Worm (Caenorhabditis elegans) whole organism, L4 larva: Measurements from ENCODE around the gene hda-6.

Source experiments
- D1046.2 ChIP-seq: fragments of 200-800 bp; sonication (Bioruptor generic); IDR thresholded peaks from 2 replicates; pipeline ENCODE4 v1.3.6; 2022; ENCODE audit warnings: missing genetic modification characterization, missing compliant biosample characterization
- F44E2.7 ChIP-seq: fragments of 200-800 bp; sonication (Bioruptor generic); IDR thresholded peaks from 2 replicates; pipeline ENCODE4 v2.1.2; 2022; ENCODE audit warnings: missing genetic modification characterization, missing compliant biosample characterization
- T20F7.1 ChIP-seq: fragments of 200-800 bp; sonication (Bioruptor generic); optimal IDR thresholded peaks from 2 replicates; lab custom pipeline; 2018; ENCODE audit warnings: mild to moderate bottlenecking, missing genetic modification characterization, missing compliant biosample characterization
- Y105C5A.15 ChIP-seq: fragments of 200-800 bp; sonication (Bioruptor generic); IDR thresholded peaks from 2 replicates; pipeline ENCODE4 v1.3.6; 2022; ENCODE audit warnings: missing genetic modification characterization, missing compliant biosample characterization
- Y5F2A.4 ChIP-seq: fragments of 200-800 bp; sonication (Bioruptor generic); optimal IDR thresholded peaks from 2 replicates; lab custom pipeline; 2018; ENCODE audit warnings: mild to moderate bottlenecking, missing genetic modification characterization, missing compliant biosample characterization
- ZK546.5 ChIP-seq, 2 experiments: sonication (generic microtip); optimal IDR thresholded peaks; 2 replicates each; lab custom pipeline; 2017; ENCODE audit warnings: missing biosample characterization in 2 of 2, missing genetic modification characterization in 2 of 2
- aha-1 ChIP-seq: fragments of 150-350 bp; peaks from one replicate; lab custom pipeline; 2014; ENCODE audit warnings: missing biosample characterization, missing genetic modification characterization
- ceh-20 ChIP-seq: fragments of 200-800 bp; sonication (Bioruptor generic); IDR thresholded peaks from 2 replicates; pipeline ENCODE4 v1.3.6; 2022; ENCODE audit warnings: missing genetic modification reagents, missing genetic modification characterization, missing compliant biosample characterization
- ceh-44 ChIP-seq: fragments of 200-800 bp; sonication (Bioruptor generic); IDR thresholded peaks from 2 replicates; pipeline ENCODE4 v1.3.6; 2022; ENCODE audit warnings: missing genetic modification reagents, missing genetic modification characterization, missing compliant biosample characterization
- ceh-62 ChIP-seq: sonication (generic microtip); optimal IDR thresholded peaks from 2 replicates; lab custom pipeline; 2017; ENCODE audit warnings: missing biosample characterization, missing genetic modification characterization
- ces-1 ChIP-seq: fragments of 150-350 bp; sonication (generic microtip); optimal IDR thresholded peaks from 4 replicates; lab custom pipeline; 2014; ENCODE audit warnings: missing biosample characterization, missing genetic modification reagents, missing genetic modification characterization
- daf-16 ChIP-seq, 3 experiments: sonication (generic microtip); optimal IDR thresholded peaks; 2 replicates each; lab custom pipeline; 2016 to 2017; ENCODE audit warnings: missing genetic modification characterization in 3 of 3, missing genetic modification reagents in 3 of 3, mild to moderate bottlenecking in 2 of 3, missing compliant biosample characterization in 2 of 3, missing biosample characterization in 1 of 3, moderate library complexity in 1 of 3
- daf-19 ChIP-seq: fragments of 200-800 bp; sonication (Bioruptor generic); conservative IDR thresholded peaks from 2 replicates; pipeline ENCODE4 v1.3.6; 2022; ENCODE audit warnings: missing genetic modification characterization, missing compliant biosample characterization
- duxl-1 ChIP-seq: sonication (generic microtip); optimal IDR thresholded peaks from 2 replicates; lab custom pipeline; 2016; ENCODE audit warnings: mild to moderate bottlenecking, missing genetic modification characterization, moderate library complexity, missing compliant biosample characterization; ENCODE audit not compliant: poor library complexity
- egl-27 ChIP-seq: sonication (generic microtip); optimal IDR thresholded peaks from 3 replicates; lab custom pipeline; 2017; ENCODE audit warnings: missing biosample characterization, missing genetic modification reagents, missing genetic modification characterization
- hlh-30 ChIP-seq: sonication (generic microtip); optimal IDR thresholded peaks from 2 replicates; lab custom pipeline; 2017; ENCODE audit warnings: antibody characterized with exemption, mild to moderate bottlenecking, missing genetic modification characterization, missing compliant biosample characterization; ENCODE audit not compliant: insufficient read depth
- lin-1 ChIP-seq: fragments of 200-800 bp; sonication (Bioruptor generic); IDR thresholded peaks from 2 replicates; pipeline ENCODE4 v1.3.6; 2022; ENCODE audit warnings: missing genetic modification reagents, missing genetic modification characterization, missing compliant biosample characterization
- lin-15B ChIP-seq: fragments of 150-350 bp; sonication (generic microtip); optimal IDR thresholded peaks from 3 replicates; lab custom pipeline; 2014; ENCODE audit warnings: missing biosample characterization, missing genetic modification characterization
- lin-29 ChIP-seq: fragments of 200-800 bp; sonication (Bioruptor generic); IDR thresholded peaks from 2 replicates; pipeline ENCODE4 v1.3.6; 2022; ENCODE audit warnings: missing genetic modification reagents, missing genetic modification characterization, missing compliant biosample characterization
- lsy-2 ChIP-seq, 2 experiments: fragments of 150-350 bp in 1 of 2; sonication (generic microtip) in 1 of 2; optimal IDR thresholded peaks; 2 replicates each; lab custom pipeline; 2014 to 2017; ENCODE audit warnings: missing biosample characterization in 2 of 2, missing genetic modification characterization in 2 of 2
- madf-5 ChIP-seq, 2 experiments: fragments of 200-800 bp; sonication (Bioruptor generic); IDR thresholded peaks; 2 replicates each; pipeline ENCODE4 v1.3.6; 2022; ENCODE audit warnings: missing compliant biosample characterization in 2 of 2, missing genetic modification characterization in 2 of 2
- mdl-1 ChIP-seq, 2 experiments: fragments of 150-350 bp in 1 of 2; sonication (generic microtip) in 1 of 2; optimal IDR thresholded peaks; 2 replicates each; lab custom pipeline; 2014 to 2017; ENCODE audit warnings: missing biosample characterization in 2 of 2, missing genetic modification characterization in 2 of 2
- mep-1 ChIP-seq: fragments of 150-350 bp; sonication (generic microtip); optimal IDR thresholded peaks from 3 replicates; lab custom pipeline; 2014; ENCODE audit warnings: missing biosample characterization, missing genetic modification characterization
- mes-2 ChIP-seq: sonication (generic microtip); optimal IDR thresholded peaks from 2 replicates; lab custom pipeline; 2016; ENCODE audit warnings: missing genotype, mild to moderate bottlenecking, missing genetic modification characterization, missing compliant biosample characterization; ENCODE audit not compliant: poor library complexity, severe bottlenecking
- nhr-10 ChIP-seq: fragments of 150-350 bp; optimal IDR thresholded peaks from 2 replicates; lab custom pipeline; 2014; ENCODE audit warnings: missing biosample characterization, missing genetic modification characterization
- nhr-111 ChIP-seq: fragments of 200-800 bp; sonication (Bioruptor generic); optimal IDR thresholded peaks from 2 replicates; lab custom pipeline; 2018; ENCODE audit warnings: mild to moderate bottlenecking, missing genetic modification characterization, missing compliant biosample characterization
- nhr-28 ChIP-seq: fragments of 150-350 bp; optimal IDR thresholded peaks from 2 replicates; lab custom pipeline; 2014; ENCODE audit warnings: missing biosample characterization, missing genetic modification characterization
- nhr-77 ChIP-seq: fragments of 150-350 bp; optimal IDR thresholded peaks from 2 replicates; lab custom pipeline; 2014; ENCODE audit warnings: missing biosample characterization, missing genetic modification characterization
- pha-4 ChIP-seq, 2 experiments: fragments of 150-350 bp in 1 of 2; fragments of 200-800 bp in 1 of 2; sonication (Bioruptor generic) in 1 of 2; IDR thresholded peaks in 1 of 2; optimal IDR thresholded peaks in 1 of 2; 2 replicates each; pipeline versions ENCODE4 v1.3.6 to Lab custom; 2014 to 2022; ENCODE audit warnings: missing genetic modification characterization in 2 of 2, missing genetic modification reagents in 2 of 2, missing biosample characterization in 1 of 2, missing compliant biosample characterization in 1 of 2
- pqm-1 ChIP-seq: sonication (generic microtip); optimal IDR thresholded peaks from 2 replicates; lab custom pipeline; 2017; ENCODE audit warnings: missing biosample characterization, missing genetic modification characterization
- saeg-2 ChIP-seq: fragments of 200-800 bp; sonication (Bioruptor generic); IDR thresholded peaks from 2 replicates; pipeline ENCODE4 v1.3.6; 2022; ENCODE audit warnings: missing genetic modification reagents, missing genetic modification characterization, missing compliant biosample characterization
- sdz-12 ChIP-seq: fragments of 200-800 bp; sonication (Bioruptor generic); optimal IDR thresholded peaks from 2 replicates; lab custom pipeline; 2018; ENCODE audit warnings: mild to moderate bottlenecking, missing genetic modification characterization, missing compliant biosample characterization
- set-16 ChIP-seq: fragments of 200-800 bp; sonication (Bioruptor generic); IDR thresholded peaks from 2 replicates; pipeline ENCODE4 v1.3.6; 2022; ENCODE audit warnings: missing genetic modification reagents, missing genetic modification characterization, missing compliant biosample characterization
- snpc-4 ChIP-seq: fragments of 150-350 bp; optimal IDR thresholded peaks from 2 replicates; lab custom pipeline; 2014; ENCODE audit warnings: missing biosample characterization, missing genetic modification characterization
- spr-1 ChIP-seq: sonication (generic microtip); optimal IDR thresholded peaks from 2 replicates; lab custom pipeline; 2016; ENCODE audit warnings: mild to moderate bottlenecking, missing genetic modification characterization, missing compliant biosample characterization
- tag-97 ChIP-seq: fragments of 200-800 bp; sonication (Bioruptor generic); IDR thresholded peaks from 2 replicates; pipeline ENCODE4 v1.3.6; 2022; ENCODE audit warnings: missing genetic modification characterization, missing compliant biosample characterization
- unc-62 ChIP-seq, 3 experiments: fragments of 150-350 bp in 1 of 3; sonication (generic microtip); optimal IDR thresholded peaks in 2 of 3; peaks in 1 of 3; 1 replicate in 1 of 3; 2 replicates in 2 of 3; lab custom pipeline; 2014 to 2017; ENCODE audit warnings: missing biosample characterization in 3 of 3, missing genetic modification characterization in 3 of 3, missing genetic modification reagents in 3 of 3, missing genotype in 1 of 3
- zag-1 ChIP-seq: fragments of 150-350 bp; optimal IDR thresholded peaks from 2 replicates; lab custom pipeline; 2014; ENCODE audit warnings: missing biosample characterization, missing genetic modification characterization
- zfp-3 ChIP-seq: fragments of 200-800 bp; sonication (Bioruptor generic); conservative IDR thresholded peaks from 2 replicates; pipeline ENCODE4 v1.3.6; 2022; ENCODE audit warnings: missing genetic modification reagents, missing genetic modification characterization, missing compliant biosample characterization
- zip-2 ChIP-seq: fragments of 150-350 bp; optimal IDR thresholded peaks from 2 replicates; lab custom pipeline; 2014; ENCODE audit warnings: missing biosample characterization, missing genetic modification characterization
- ztf-11 ChIP-seq: fragments of 150-350 bp; optimal IDR thresholded peaks from 2 replicates; lab custom pipeline; 2014; ENCODE audit warnings: missing biosample characterization, missing genetic modification characterization

Gene hda-6

DNA sequence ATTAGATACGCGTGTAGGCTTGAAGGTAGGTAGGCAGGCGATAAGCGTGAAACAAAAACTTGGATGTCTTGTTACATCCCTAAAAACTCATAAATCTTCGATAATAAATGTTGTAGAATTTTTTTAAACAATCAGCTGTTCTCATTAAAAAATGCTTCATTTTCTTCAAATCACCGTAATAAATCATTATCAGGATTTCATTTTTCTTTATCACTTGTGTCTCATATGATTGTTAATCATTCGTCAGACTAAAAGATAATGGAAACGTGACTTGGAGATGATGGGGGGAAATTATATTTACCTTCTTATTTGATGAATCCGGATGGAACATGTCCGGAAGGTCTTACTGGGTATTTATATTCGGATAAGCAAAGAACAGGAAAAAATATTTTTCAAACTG lies 30.6 kb downstream of the hda-6 start:
- TF ChIP-seq nhr-28 (tag; lab: Kevin White, UChicago), result peak; percentile 13
- TF ChIP-seq lin-1 (GFP tag; lab: Robert Waterston, UW), result no peak
- TF ChIP-seq sdz-12 (GFP tag; lab: Kevin White, UChicago), result no peak
- peak; percentile 45 for TF ChIP-seq hlh-30
- TF ChIP-seq mdl-1 (tag; optimal IDR thresholded peaks at IDR 0.05; lab: Kevin White, UChicago), result peak in 1 of 2 experiments; percentile 38
- peak; percentile 31; the same call in 1 of the 2 replicates for TF ChIP-seq ceh-20 (GFP tag; lab: Robert Waterston, UW)
- TF ChIP-seq, all 104 proteins: peak for 4

DNA sequence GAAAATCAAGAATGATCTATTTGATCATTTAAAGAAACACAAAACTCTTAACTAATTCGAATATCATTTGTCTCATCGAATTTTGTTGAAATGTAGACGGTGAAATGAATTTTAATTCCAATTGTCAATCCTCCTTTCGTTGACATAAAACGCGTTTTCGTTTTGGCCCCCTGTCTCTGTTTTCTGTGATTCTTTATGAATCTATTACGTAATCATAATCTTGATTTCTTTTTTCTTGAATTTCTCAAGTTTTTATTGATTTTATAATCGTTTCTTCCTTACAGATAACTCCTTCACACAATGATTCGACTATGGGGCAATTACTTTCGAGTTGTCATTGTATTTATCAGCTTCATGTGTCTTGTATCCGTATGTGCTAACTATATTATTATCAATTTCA lies 31.9 kb downstream of the hda-6 start, which contains the start of gene Y4C6B.3:
Y4C6B.3 (plus strand) TSS at position 301 of the 400 bp plus-strand sequence.
- TF ChIP-seq ZK546.5 (tag; optimal IDR thresholded peaks at IDR 0.05; lab: Kevin White, UChicago) (no peak), ceh-62 (tag; lab: Kevin White, UChicago) (no peak), set-16 (no peak), pha-4 (GFP tag; IDR thresholded peaks at IDR 0.05; lab: Robert Waterston, UW) (no peak), pha-4 (tag; optimal IDR thresholded peaks at IDR 0.05; lab: Kevin White, UChicago) (no peak)

DNA sequence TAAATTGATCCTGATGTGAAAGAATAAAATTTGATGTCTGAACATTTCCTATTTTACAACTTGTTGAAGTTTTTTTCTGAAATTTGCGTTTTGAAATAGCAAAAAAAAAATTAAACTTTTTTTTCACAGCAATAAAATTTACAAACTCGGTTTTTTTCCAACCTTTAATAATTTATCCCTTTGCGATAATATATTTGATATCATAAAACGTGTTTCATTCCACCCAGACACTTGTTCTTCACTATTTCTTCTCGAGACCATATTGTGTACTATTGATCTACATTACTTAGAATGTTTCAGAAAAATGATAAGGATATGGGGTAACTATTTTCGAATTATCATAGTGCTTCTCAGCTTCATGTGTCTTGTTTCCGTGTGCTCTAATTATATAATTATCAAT lies 38.0 kb downstream of the hda-6 start, which contains the start of gene Y4C6B.4:
Y4C6B.4 (plus strand) TSS at position 301 of the 400 bp plus-strand sequence.
- TF ChIP-seq Y105C5A.15, result no peak
- no peak for TF ChIP-seq Y5F2A.4 (GFP tag; lab: Kevin White, UChicago)
- TF ChIP-seq saeg-2 (GFP tag; lab: Robert Waterston, UW), result no peak
- TF ChIP-seq ceh-44 (GFP tag; lab: Robert Waterston, UW), result no peak
- TF ChIP-seq pha-4 (GFP tag; IDR thresholded peaks at IDR 0.05; lab: Robert Waterston, UW), result no peak
- TF ChIP-seq pha-4 (tag; optimal IDR thresholded peaks at IDR 0.05; lab: Kevin White, UChicago), result no peak
- TF ChIP-seq nhr-111 (GFP tag; lab: Kevin White, UChicago), result no peak
- TF ChIP-seq zip-2 (tag; lab: Kevin White, UChicago), result no peak
- TF ChIP-seq lsy-2 (tag; optimal IDR thresholded peaks at IDR 0.05; lab: Kevin White, UChicago), result no peak
- TF ChIP-seq spr-1 (tag; lab: Kevin White, UChicago), result no peak
- TF ChIP-seq nhr-10, result no peak
- no peak for TF ChIP-seq egl-27 (tag; lab: Kevin White, UChicago)
- no peak for TF ChIP-seq sdz-12 (GFP tag; lab: Kevin White, UChicago)
- TF ChIP-seq madf-5 (GFP tag; IDR thresholded peaks at IDR 0.05; lab: Robert Waterston, UW), result no peak
- no peak for TF ChIP-seq lin-15B
- no peak for TF ChIP-seq nhr-77 (tag; lab: Kevin White, UChicago)
- TF ChIP-seq ces-1 (GFP tag; lab: Kevin White, UChicago), result no peak

DNA sequence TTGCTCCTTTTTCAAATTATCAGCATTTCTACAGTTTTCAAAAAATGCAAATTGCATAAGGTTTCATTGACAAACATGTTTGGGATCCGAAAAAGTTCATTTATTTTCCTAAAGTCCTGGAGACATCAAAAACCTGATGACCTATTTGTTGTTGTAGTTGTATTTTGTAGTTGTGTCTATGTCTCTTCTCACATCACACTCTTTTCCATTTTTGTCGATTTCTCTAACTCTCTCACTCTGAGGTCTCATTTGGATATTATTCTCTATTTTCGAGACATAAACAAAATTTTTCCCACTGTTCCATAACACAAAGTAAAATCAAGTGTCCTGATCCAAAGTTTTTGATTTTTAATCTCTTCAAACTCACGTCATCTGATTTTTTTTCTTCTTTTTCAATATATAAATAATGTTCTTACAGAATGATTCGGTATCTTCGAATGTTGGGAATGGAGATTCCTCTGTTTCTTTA lies 45.2 kb downstream of the hda-6 start, which contains the start of gene slc-46A:
slc-46A (plus strand) TSS at position 419 of the 469 bp plus-strand sequence.
- TF ChIP-seq nhr-28 (tag; lab: Kevin White, UChicago) (peak; percentile 86), F44E2.7 (GFP tag; lab: Robert Waterston, UW) (no peak), mes-2 (no peak), tag-97 (GFP tag; lab: Robert Waterston, UW) (no peak), ztf-11 (tag; lab: Kevin White, UChicago) (no peak), aha-1 (tag; lab: Kevin White, UChicago) (peak; percentile 61), daf-16 (GFP tag; optimal IDR thresholded peaks at IDR 0.05; lab: Kevin White, UChicago) (no peak), daf-16 (tag; optimal IDR thresholded peaks at IDR 0.05; lab: Kevin White, UChicago) (peak; percentile 5), pqm-1 (tag; lab: Kevin White, UChicago) (peak; percentile 51)

DNA sequence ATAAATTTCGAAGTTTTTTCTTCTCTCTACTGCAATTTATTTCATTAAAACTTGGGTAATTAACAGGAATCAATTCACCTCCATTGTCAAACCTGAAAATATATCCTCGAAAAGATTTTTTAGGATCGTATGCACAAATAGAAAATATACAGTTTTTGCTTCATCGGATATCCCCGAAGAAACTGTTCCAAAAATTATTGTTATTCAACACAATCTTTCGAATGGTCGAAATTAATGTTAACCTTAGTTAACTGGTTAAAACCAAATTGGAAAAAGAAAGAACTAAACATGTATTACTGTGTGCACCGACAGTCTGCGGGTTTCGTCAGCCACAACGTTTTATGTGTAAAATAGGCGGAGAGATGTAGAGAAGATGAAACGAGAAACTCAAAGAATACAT lies 47.0 kb downstream of the hda-6 start:
- TF ChIP-seq daf-16 (GFP tag; optimal IDR thresholded peaks at IDR 0.05; lab: Kevin White, UChicago) (no peak), daf-16 (tag; optimal IDR thresholded peaks at IDR 0.05; lab: Kevin White, UChicago) (peak; percentile 31), hlh-30 (peak; percentile 31), unc-62 (GFP tag; optimal IDR thresholded peaks at IDR 0.05 in 1 of 2; lab: Kevin White, UChicago) (no peak), unc-62 (tag; optimal IDR thresholded peaks at IDR 0.05; lab: Kevin White, UChicago) (no peak), T20F7.1 (GFP tag; lab: Kevin White, UChicago) (no peak), zag-1 (tag; lab: Kevin White, UChicago) (no peak), mep-1 (tag; lab: Kevin White, UChicago) (no peak), ceh-62 (tag; lab: Kevin White, UChicago) (no peak), duxl-1 (peak; percentile 69), daf-19 (GFP tag; lab: Robert Waterston, UW) (no peak), lsy-2 (tag; optimal IDR thresholded peaks at IDR 0.05; lab: Kevin White, UChicago) (no peak), mdl-1 (tag; optimal IDR thresholded peaks at IDR 0.05; lab: Kevin White, UChicago) (no peak), D1046.2 (no peak), set-16 (no peak), zfp-3 (no peak), lin-29 (no peak), snpc-4 (tag; lab: Kevin White, UChicago) (peak; percentile 78), lin-15B (no peak)
